Fruit fly (Drosophila melanogaster) whole organism, prepupa: Measurements from ENCODE around the gene Cp18.

ENCODE experiments used
- CG10631 ChIP-seq: fragments of 200-800 bp; sonication (Bioruptor generic); optimal IDR thresholded peaks from 2 replicates; lab custom pipeline; 2016; ENCODE audit warnings: missing biosample characterization, missing genetic modification characterization
- CG10669 ChIP-seq: fragments of 200-800 bp; sonication (Bioruptor generic); optimal IDR thresholded peaks from 3 replicates; lab custom pipeline; 2018; ENCODE audit warnings: missing biosample characterization, mild to moderate bottlenecking, missing genetic modification characterization, moderate library complexity
- CG11762 ChIP-seq: fragments of 200-800 bp; sonication (Bioruptor generic); optimal IDR thresholded peaks from 3 replicates; lab custom pipeline; 2016; ENCODE audit warnings: missing biosample characterization, missing genetic modification characterization; ENCODE audit not compliant: insufficient read depth
- CG1621 ChIP-seq: fragments of 200-800 bp; sonication (Bioruptor generic); optimal IDR thresholded peaks from 3 replicates; lab custom pipeline; 2018; ENCODE audit warnings: missing biosample characterization, mild to moderate bottlenecking, missing genetic modification characterization
- CG16779 ChIP-seq: fragments of 200-800 bp; sonication (Bioruptor generic); optimal IDR thresholded peaks from 3 replicates; lab custom pipeline; 2017; ENCODE audit warnings: missing biosample characterization, mild to moderate bottlenecking, missing genetic modification characterization
- CG3032 ChIP-seq: fragments of 200-800 bp; optimal IDR thresholded peaks from 2 replicates; lab custom pipeline; 2019; ENCODE audit warnings: missing biosample characterization, mild to moderate bottlenecking, missing genetic modification characterization, moderate library complexity
- CG34406 ChIP-seq: fragments of 200-800 bp; sonication (Bioruptor generic); optimal IDR thresholded peaks from 3 replicates; lab custom pipeline; 2016; ENCODE audit warnings: missing biosample characterization, missing genetic modification characterization
- CG3919 ChIP-seq: fragments of 200-800 bp; sonication (Bioruptor generic); optimal IDR thresholded peaks from 3 replicates; lab custom pipeline; 2016; ENCODE audit warnings: missing biosample characterization, missing genetic modification characterization
- CG4318 ChIP-seq: fragments of 200-800 bp; sonication (Bioruptor generic); optimal IDR thresholded peaks from 3 replicates; lab custom pipeline; 2017; ENCODE audit warnings: missing biosample characterization, mild to moderate bottlenecking, missing genetic modification characterization
- CG6163 ChIP-seq: fragments of 200-800 bp; sonication (Bioruptor generic); IDR thresholded peaks from 3 replicates; pipeline ENCODE4 v1.3.6; 2022; ENCODE audit warnings: missing biosample characterization, missing genetic modification characterization
- CG6276 ChIP-seq: fragments of 200-800 bp; sonication (Bioruptor generic); optimal IDR thresholded peaks from 2 replicates; lab custom pipeline; 2017; ENCODE audit warnings: missing biosample characterization, mild to moderate bottlenecking, missing genetic modification characterization
- CG6792 ChIP-seq: fragments of 200-800 bp; sonication (Bioruptor generic); optimal IDR thresholded peaks from 3 replicates; lab custom pipeline; 2016; ENCODE audit warnings: missing biosample characterization, missing genetic modification characterization
- CG6808 ChIP-seq: fragments of 200-800 bp; sonication (Bioruptor generic); optimal IDR thresholded peaks from 3 replicates; lab custom pipeline; 2017; ENCODE audit warnings: missing biosample characterization, missing genetic modification characterization, mild to moderate bottlenecking, moderate library complexity, missing genetic modification reagents
- CG6854 ChIP-seq: fragments of 200-800 bp; sonication (Bioruptor generic); optimal IDR thresholded peaks from 2 replicates; lab custom pipeline; 2017; ENCODE audit warnings: missing biosample characterization, mild to moderate bottlenecking, missing genetic modification characterization
- CG7368 ChIP-seq: fragments of 200-800 bp; sonication (Bioruptor generic); optimal IDR thresholded peaks from 3 replicates; lab custom pipeline; 2016; ENCODE audit warnings: missing biosample characterization, missing genetic modification characterization
- CG8319 ChIP-seq: fragments of 200-800 bp; sonication (Bioruptor generic); optimal IDR thresholded peaks from 3 replicates; lab custom pipeline; 2016; ENCODE audit warnings: missing biosample characterization, missing genetic modification characterization
- CG9139 ChIP-seq: fragments of 200-800 bp; sonication (Bioruptor generic); optimal IDR thresholded peaks from 3 replicates; lab custom pipeline; 2017; ENCODE audit warnings: missing biosample characterization, mild to moderate bottlenecking, missing genetic modification characterization
- Eip75B ChIP-seq: fragments of 200-800 bp; sonication (Bioruptor generic); optimal IDR thresholded peaks from 3 replicates; lab custom pipeline; 2016; ENCODE audit warnings: missing biosample characterization, missing genetic modification characterization
- Eip78C ChIP-seq: fragments of 200-800 bp; sonication (Bioruptor generic); peaks from one replicate; lab custom pipeline; 2016; ENCODE audit warnings: missing biosample characterization, missing genetic modification characterization
- Ets96B ChIP-seq: fragments of 200-800 bp; optimal IDR thresholded peaks from 2 replicates; lab custom pipeline; 2019; ENCODE audit warnings: missing biosample characterization, mild to moderate bottlenecking, missing genetic modification characterization, moderate library complexity
- Gug ChIP-seq: fragments of 200-800 bp; sonication (Bioruptor generic); IDR thresholded peaks from 2 replicates; pipeline ENCODE4 v1.3.6; 2022; ENCODE audit warnings: missing biosample characterization, missing genetic modification characterization
- Hr38 ChIP-seq: sonication (Bioruptor generic); optimal IDR thresholded peaks from 2 replicates; lab custom pipeline; 2016; ENCODE audit warnings: missing biosample characterization, missing genetic modification characterization
- Hr39 ChIP-seq: fragments of 200-800 bp; sonication (Bioruptor generic); optimal IDR thresholded peaks from 2 replicates; lab custom pipeline; 2016; ENCODE audit warnings: missing biosample characterization, missing genetic modification characterization
- Lpt ChIP-seq: fragments of 200-800 bp; sonication (Bioruptor generic); optimal IDR thresholded peaks from 3 replicates; lab custom pipeline; 2016; ENCODE audit warnings: missing biosample characterization, missing genetic modification characterization
- Met ChIP-seq: fragments of 200-800 bp; sonication (Bioruptor generic); optimal IDR thresholded peaks from 3 replicates; lab custom pipeline; 2016; ENCODE audit warnings: missing biosample characterization, missing genetic modification characterization
- OdsH ChIP-seq: fragments of 200-800 bp; sonication (Bioruptor generic); optimal IDR thresholded peaks from 3 replicates; lab custom pipeline; 2016; ENCODE audit warnings: missing biosample characterization, missing genetic modification characterization
- Smox ChIP-seq: fragments of 200-800 bp; sonication (Bioruptor generic); optimal IDR thresholded peaks from 3 replicates; lab custom pipeline; 2016; ENCODE audit warnings: missing biosample characterization, missing genetic modification characterization
- Sox102F ChIP-seq: fragments of 200-800 bp; sonication (Bioruptor generic); optimal IDR thresholded peaks from 2 replicates; lab custom pipeline; 2016; ENCODE audit warnings: missing biosample characterization, mild to moderate bottlenecking, missing genetic modification characterization
- Sox14 ChIP-seq: fragments of 200-800 bp; sonication (Bioruptor generic); optimal IDR thresholded peaks from 3 replicates; lab custom pipeline; 2016; ENCODE audit warnings: missing biosample characterization, missing genetic modification characterization
- Sox15 ChIP-seq: fragments of 200-800 bp; sonication (Bioruptor generic); optimal IDR thresholded peaks from 3 replicates; lab custom pipeline; 2016; ENCODE audit warnings: missing biosample characterization, missing genetic modification characterization
- acj6 ChIP-seq: fragments of 200-800 bp; sonication (Bioruptor generic); optimal IDR thresholded peaks from 3 replicates; lab custom pipeline; 2016; ENCODE audit warnings: missing biosample characterization, missing genetic modification characterization
- dac ChIP-seq: fragments of 200-800 bp; sonication (Bioruptor generic); optimal IDR thresholded peaks from 2 replicates; lab custom pipeline; 2017; ENCODE audit warnings: missing biosample characterization, mild to moderate bottlenecking, missing genetic modification characterization
- eg ChIP-seq: fragments of 200-800 bp; sonication (Bioruptor generic); IDR thresholded peaks from 3 replicates; pipeline ENCODE4 v1.3.6; 2022; ENCODE audit warnings: missing biosample characterization, missing genetic modification characterization
- fd59A ChIP-seq: fragments of 200-800 bp; sonication (Bioruptor generic); optimal IDR thresholded peaks from 2 replicates; lab custom pipeline; 2017; ENCODE audit warnings: missing biosample characterization, mild to moderate bottlenecking, missing genetic modification characterization, missing genetic modification reagents
- fd85E ChIP-seq: fragments of 200-800 bp; sonication (Bioruptor generic); optimal IDR thresholded peaks from 3 replicates; lab custom pipeline; 2016; ENCODE audit warnings: missing biosample characterization, missing genetic modification characterization
- fkh ChIP-seq: fragments of 200-800 bp; sonication (Bioruptor generic); optimal IDR thresholded peaks from 3 replicates; lab custom pipeline; 2017; ENCODE audit warnings: missing biosample characterization, mild to moderate bottlenecking, missing genetic modification characterization, moderate library complexity
- pdm3 ChIP-seq: fragments of 200-800 bp; sonication (Bioruptor generic); optimal IDR thresholded peaks from 3 replicates; lab custom pipeline; 2016; ENCODE audit warnings: missing biosample characterization, missing genetic modification characterization
- salr ChIP-seq, 2 experiments: fragments of 200-800 bp; sonication (Bioruptor generic); optimal IDR thresholded peaks; 3 replicates each; lab custom pipeline; 2016 to 2018; ENCODE audit warnings: missing biosample characterization in 2 of 2, missing genetic modification characterization in 2 of 2, mild to moderate bottlenecking in 1 of 2
- spab ChIP-seq: fragments of 200-800 bp; sonication (Bioruptor generic); optimal IDR thresholded peaks from 2 replicates; lab custom pipeline; 2017; ENCODE audit warnings: missing biosample characterization, mild to moderate bottlenecking, missing genetic modification characterization, missing genetic modification reagents
- svp ChIP-seq: fragments of 200-800 bp; sonication (Bioruptor generic); peaks from one replicate; lab custom pipeline; 2016; ENCODE audit warnings: missing biosample characterization, missing genetic modification characterization
- topi ChIP-seq: fragments of 200-800 bp; sonication (Bioruptor generic); optimal IDR thresholded peaks from 3 replicates; lab custom pipeline; 2016; ENCODE audit warnings: missing biosample characterization, missing genetic modification characterization

Cp18 gene

dm6 chr3L:8688694-8689291 is 37.8 kb upstream of the Cp18 start (continued):
- no peak for TF ChIP-seq CG11762
- TF ChIP-seq Ets96B (tag; lab: Kevin White, UChicago) = no peak
- TF ChIP-seq Sox14 (GFP tag; lab: Kevin White, UChicago) = no peak
- no peak; the same call in 2 of the 3 replicates for TF ChIP-seq CG6163 (GFP tag; lab: Robert Waterston, UW)
- TF ChIP-seq fkh = peak; percentile 39
- TF ChIP-seq Eip75B = no peak
- no peak for TF ChIP-seq pdm3 (GFP tag; lab: Kevin White, UChicago)
- TF ChIP-seq dac = no peak

- TF ChIP-seq svp (GFP tag; lab: Kevin White, UChicago) (peak; percentile 11), CG6854 (GFP tag; lab: Kevin White, UChicago) (no peak), Ets96B (tag; lab: Kevin White, UChicago) (no peak), CG3032 (no peak), Sox102F (GFP tag; lab: Kevin White, UChicago) (no peak), salr (GFP tag; optimal IDR thresholded peaks at IDR 0.05; lab: Kevin White, UChicago) (no peak), Sox15 (GFP tag; lab: Kevin White, UChicago) (no peak), acj6 (no peak), CG3919 (GFP tag; lab: Kevin White, UChicago) (no peak), fkh (peak; percentile 96), Eip78C (GFP tag; lab: Kevin White, UChicago) (peak; percentile 43)
Measured at dm6 chr3L:8689675-8690074, 36.9 kb upstream of the Cp18 start.

dm6 chr3L:8690630-8691029 is 36.0 kb upstream of the Cp18 start:
- TF ChIP-seq fkh (peak; percentile 70), CG9139 (GFP tag; lab: Kevin White, UChicago) (no peak), fd85E (GFP tag; lab: Kevin White, UChicago) (no peak), spab (GFP tag; lab: Kevin White, UChicago) (no peak)

dm6 chr3L:8691891-8692874 is 34.4 kb upstream of the Cp18 start:
- TF ChIP-seq OdsH (peak; percentile 41), CG4318 (GFP tag; lab: Kevin White, UChicago) (peak; percentile 68), CG10631 (GFP tag; lab: Kevin White, UChicago) (peak; percentile 61), CG7368 (GFP tag; lab: Kevin White, UChicago) (no peak), CG6792 (GFP tag; lab: Kevin White, UChicago) (peak; percentile 57), CG34406 (GFP tag; lab: Kevin White, UChicago) (peak; percentile 73), topi (peak; percentile 12), Ets96B (tag; lab: Kevin White, UChicago) (peak; percentile 19), Eip78C (GFP tag; lab: Kevin White, UChicago) (peak; percentile 81), Sox15 (GFP tag; lab: Kevin White, UChicago) (peak; percentile 45), acj6 (peak; percentile 24), CG6808 (peak; percentile 64), fkh (peak; percentile 22), Lpt (GFP tag; lab: Kevin White, UChicago) (peak; percentile 6), Hr38 (GFP tag; lab: Kevin White, UChicago) (no peak), CG8319 (GFP tag; lab: Kevin White, UChicago) (no peak), CG9139 (GFP tag; lab: Kevin White, UChicago) (peak; percentile 65), CG6276 (peak; percentile 56), CG11762 (no peak), salr (GFP tag; optimal IDR thresholded peaks at IDR 0.05; lab: Kevin White, UChicago) (peak; percentile 12 to 69), fd59A (GFP tag; lab: Kevin White, UChicago) (no peak), Eip75B (peak; percentile 17), CG3919 (GFP tag; lab: Kevin White, UChicago) (peak; percentile 30), Sox102F (GFP tag; lab: Kevin White, UChicago) (no peak), CG16779 (tag; lab: Kevin White, UChicago) (peak; percentile 35), Gug (no peak), Hr39 (GFP tag; lab: Kevin White, UChicago) (peak; percentile 10), CG1621 (peak; percentile 61), eg (GFP tag; lab: Robert Waterston, UW) (peak; percentile 56), CG6854 (GFP tag; lab: Kevin White, UChicago) (peak; percentile 86), CG10669 (GFP tag; lab: Kevin White, UChicago) (peak; percentile 3), Smox (GFP tag; lab: Kevin White, UChicago) (peak; percentile 40), Met (peak; percentile 47)
